Fruit fly (Drosophila melanogaster) whole organism, embryonic: Measurements from ENCODE around the gene CG18265.

Experiments
- CG11247 ChIP-seq: fragments of 200-800 bp; sonication (Bioruptor generic); IDR thresholded peaks from 2 replicates; pipeline ENCODE4 v1.3.6; 2022; ENCODE audit warnings: missing biosample characterization, missing genetic modification characterization
- CG18764 ChIP-seq: fragments of 200-800 bp; sonication (Bioruptor generic); optimal IDR thresholded peaks from 3 replicates; lab custom pipeline; 2016; ENCODE audit warnings: missing biosample characterization, missing genetic modification characterization
- CG3726 ChIP-seq: fragments of 200-800 bp; sonication (Bioruptor generic); IDR thresholded peaks from 3 replicates; pipeline ENCODE4, ENCODE4 v1.3.6; 2022; ENCODE audit warnings: missing biosample characterization, missing genetic modification characterization
- CG9215 ChIP-seq: fragments of 200-800 bp; sonication (Bioruptor generic); IDR thresholded peaks from 2 replicates; pipeline ENCODE4 v1.3.6; 2022; ENCODE audit warnings: missing biosample characterization, missing genetic modification characterization
- CrebB ChIP-seq: fragments of 200-800 bp; sonication (Bioruptor generic); optimal IDR thresholded peaks from 3 replicates; lab custom pipeline; 2018; ENCODE audit warnings: missing biosample characterization, mild to moderate bottlenecking, missing genetic modification characterization
- Fer1 ChIP-seq: fragments of 200-800 bp; sonication (Bioruptor generic); optimal IDR thresholded peaks from 2 replicates; lab custom pipeline; 2017; ENCODE audit warnings: missing biosample characterization, mild to moderate bottlenecking, missing genetic modification characterization
- Max ChIP-seq: fragments of 200-800 bp; sonication (Bioruptor generic); optimal IDR thresholded peaks from 2 replicates; lab custom pipeline; 2016; ENCODE audit warnings: missing biosample characterization, mild to moderate bottlenecking, missing genetic modification characterization
- NC2α ChIP-seq: fragments of 200-800 bp; sonication (Bioruptor generic); optimal IDR thresholded peaks from 2 replicates; lab custom pipeline; 2016; ENCODE audit warnings: missing biosample characterization, missing genetic modification characterization
- Sox100B ChIP-seq: fragments of 200-800 bp; sonication (Bioruptor generic); optimal IDR thresholded peaks from 3 replicates; lab custom pipeline; 2018; ENCODE audit warnings: missing biosample characterization, mild to moderate bottlenecking, missing genetic modification characterization
- cato ChIP-seq: fragments of 200-800 bp; sonication (Bioruptor generic); optimal IDR thresholded peaks from 2 replicates; lab custom pipeline; 2016; ENCODE audit warnings: missing biosample characterization, missing genetic modification characterization, borderline replicate concordance
- disco-r ChIP-seq: fragments of 200-800 bp; sonication (Bioruptor generic); optimal IDR thresholded peaks from 2 replicates; lab custom pipeline; 2016; ENCODE audit warnings: missing biosample characterization, missing genetic modification characterization
- en ChIP-seq: fragments of 200-800 bp; sonication (Bioruptor generic); optimal IDR thresholded peaks from 2 replicates; lab custom pipeline; 2016; ENCODE audit warnings: missing biosample characterization, missing genetic modification characterization
- gcm ChIP-seq: fragments of 200-800 bp; sonication (Bioruptor generic); optimal IDR thresholded peaks from 2 replicates; lab custom pipeline; 2019; ENCODE audit warnings: missing biosample characterization, mild to moderate bottlenecking, missing genetic modification characterization, moderate library complexity
- row ChIP-seq: fragments of 200-800 bp; sonication (Bioruptor generic); IDR thresholded peaks from 3 replicates; pipeline ENCODE4 v1.3.6; 2022; ENCODE audit warnings: missing biosample characterization, missing genetic modification characterization

dm6 chr3L:17493256-17493655 lies 54.1 kb downstream of the CG18265 start:
- TF ChIP-seq row (GFP tag; lab: Robert Waterston, UW) (no peak), CG11247 (GFP tag; lab: Robert Waterston, UW) (no peak), CrebB (no peak), CG3726 (GFP tag; lab: Robert Waterston, UW) (no peak), Sox100B (GFP tag; lab: Kevin White, UChicago) (no peak), gcm (no peak), en (no peak), Max (GFP tag; lab: Kevin White, UChicago) (no peak), CG18764 (GFP tag; lab: Kevin White, UChicago) (no peak), cato (GFP tag; lab: Kevin White, UChicago) (no peak), NC2α (no peak), CG9215 (GFP tag; lab: Robert Waterston, UW) (no peak), Fer1 (GFP tag; lab: Kevin White, UChicago) (no peak), disco-r (GFP tag; lab: Kevin White, UChicago) (no peak)
